Worm (Caenorhabditis elegans): ENCODE data around the gene K11D12.8.

The K11D12.8 gene

ce11 chrV:5031764-5032163 lies 9.0 kb downstream of the K11D12.8 start:
- no peak for TF ChIP-seq xbp-1 (tag; optimal IDR thresholded peaks at IDR 0.05)
- peak; percentile 3 for TF ChIP-seq skn-1 (tag; optimal IDR thresholded peaks at IDR 0.05)

- TF ChIP-seq swsn-7 (tag; optimal IDR thresholded peaks at IDR 0.05) (no peak), isw-1 (GFP tag; IDR thresholded peaks at IDR 0.05) (no peak), mef-2 (tag; optimal IDR thresholded peaks at IDR 0.05) (no peak), sox-4 (tag; optimal IDR thresholded peaks at IDR 0.05) (no peak), ztf-11 (tag; optimal IDR thresholded peaks at IDR 0.05) (no peak), skn-1 (tag; optimal IDR thresholded peaks at IDR 0.05) (no peak), lin-14 (GFP tag; optimal IDR thresholded peaks at IDR 0.05) (no peak), unc-130 (tag; optimal IDR thresholded peaks at IDR 0.05) (no peak), tlp-1 (tag; optimal IDR thresholded peaks at IDR 0.05) (no peak), pag-3 (tag; optimal IDR thresholded peaks at IDR 0.05; ENCODE audit: borderline replicate concordance, insufficient read depth) (no peak), nhr-77 (tag; optimal IDR thresholded peaks at IDR 0.05) (no peak), nhr-20 (tag; optimal IDR thresholded peaks at IDR 0.05) (no peak), elt-2 (tag; optimal IDR thresholded peaks at IDR 0.05) (no peak), mab-9 (GFP tag; IDR thresholded peaks at IDR 0.05) (no peak)
These were observed 10.1 kb downstream of the K11D12.8 start, which contains the start of gene swt-7 for ce11 chrV:5030715-5031114. swt-7 (minus strand) TSS chrV:5030815.

- TF ChIP-seq efl-1 (optimal IDR thresholded peaks at IDR 0.05) (no peak), efl-1 (GFP tag; optimal IDR thresholded peaks at IDR 0.05 in 1 of 2) (peak in 1 of 2 experiments; percentile 83), ets-5 (GFP tag; IDR thresholded peaks at IDR 0.05) (no peak), irx-1 (tag; optimal IDR thresholded peaks at IDR 0.05) (no peak), lin-14 (GFP tag; optimal IDR thresholded peaks at IDR 0.05) (peak; percentile 18), ceh-8 (GFP tag; optimal IDR thresholded peaks at IDR 0.05) (no peak), sptf-1 (tag; optimal IDR thresholded peaks at IDR 0.05) (no peak), alr-1 (tag; optimal IDR thresholded peaks at IDR 0.05; ENCODE audit: borderline replicate concordance) (no peak), elt-2 (tag; optimal IDR thresholded peaks at IDR 0.05) (peak; percentile 66)
These were observed 10.6 kb downstream of the K11D12.8 start for ce11 chrV:5030212-5030611.

- peak; percentile 50 for TF ChIP-seq blmp-1 (tag; optimal IDR thresholded peaks at IDR 0.05)
- TF ChIP-seq lin-35 (GFP tag; optimal IDR thresholded peaks at IDR 0.05): peak in 1 of 2 experiments; percentile 10
- peak; percentile 30 for TF ChIP-seq nhr-85 (tag)
- peak in 1 of 6 experiments; percentile 36 for TF ChIP-seq elt-3 (tag; optimal IDR thresholded peaks at IDR 0.05)
- no peak for TF ChIP-seq nhr-20 (tag; optimal IDR thresholded peaks at IDR 0.05)
- TF ChIP-seq mdl-1 (tag; optimal IDR thresholded peaks at IDR 0.05): peak in 1 of 2 experiments; percentile 33
- TF ChIP-seq lin-14 (GFP tag; optimal IDR thresholded peaks at IDR 0.05): peak; percentile 33
- peak; percentile 63 for TF ChIP-seq pqm-1 (tag; optimal IDR thresholded peaks at IDR 0.05)
- TF ChIP-seq elt-2 (tag; optimal IDR thresholded peaks at IDR 0.05): peak; percentile 79
- TF ChIP-seq nhr-28 (tag; optimal IDR thresholded peaks at IDR 0.05): no peak
- no peak for TF ChIP-seq snu-23 (GFP tag; optimal IDR thresholded peaks at IDR 0.05)
- no peak for TF ChIP-seq irx-1 (tag; optimal IDR thresholded peaks at IDR 0.05)
These were observed 13.2 kb downstream of the K11D12.8 start, which contains the start of gene cpt-4 for ce11 chrV:5027640-5028039. cpt-4 (minus strand) TSS chrV:5027723.

ce11 chrV:5026438-5026837 lies 14.4 kb downstream of the K11D12.8 start:
- TF ChIP-seq elt-2 (tag; optimal IDR thresholded peaks at IDR 0.05) (peak; percentile 72), mdl-1 (tag; optimal IDR thresholded peaks at IDR 0.05) (no peak), ceh-82 (tag; optimal IDR thresholded peaks at IDR 0.05) (no peak), lin-15B (tag; optimal IDR thresholded peaks at IDR 0.05) (no peak), blmp-1 (tag; optimal IDR thresholded peaks at IDR 0.05) (peak; percentile 47), pax-3 (tag; optimal IDR thresholded peaks at IDR 0.05) (no peak), swsn-7 (tag; optimal IDR thresholded peaks at IDR 0.05) (no peak), lin-14 (GFP tag; optimal IDR thresholded peaks at IDR 0.05) (peak; percentile 11), C34B4.2 (tag; optimal IDR thresholded peaks at IDR 0.05) (no peak)

Measured in whole organism, L1 larva.